Worm (Caenorhabditis elegans) whole organism, early embryonic: Measurements from ENCODE around the gene F56C9.8.

ENCODE experiments used
- B0310.2 ChIP-seq: sonication (generic microtip); optimal IDR thresholded peaks from 2 replicates; lab custom pipeline; 2016; ENCODE audit warnings: mild to moderate bottlenecking, missing genetic modification characterization, missing compliant biosample characterization
- F13C5.2 ChIP-seq: sonication (generic microtip); optimal IDR thresholded peaks from 2 replicates; lab custom pipeline; 2017; ENCODE audit warnings: mild to moderate bottlenecking, missing genetic modification characterization, inconsistent platforms, missing compliant biosample characterization
- aly-1 ChIP-seq: sonication (generic microtip); optimal IDR thresholded peaks from 2 replicates; lab custom pipeline; 2016; ENCODE audit warnings: missing genetic modification characterization, missing compliant biosample characterization
- ama-1 ChIP-seq: fragments of 150-350 bp; optimal IDR thresholded peaks from 2 replicates; lab custom pipeline; 2014
- ceh-13 ChIP-seq: fragments of 200-800 bp; sonication (Bioruptor generic); optimal IDR thresholded peaks from 2 replicates; lab custom pipeline; 2018; ENCODE audit warnings: mild to moderate bottlenecking, missing genetic modification characterization, missing compliant biosample characterization
- ceh-36 ChIP-seq: sonication (generic microtip); optimal IDR thresholded peaks from 2 replicates; lab custom pipeline; 2016; ENCODE audit warnings: missing genetic modification characterization, inconsistent platforms, missing compliant biosample characterization
- flt-1 ChIP-seq: fragments of 200-800 bp; sonication (Bioruptor generic); IDR thresholded peaks from 2 replicates; pipeline ENCODE4 v1.3.6; 2022; ENCODE audit warnings: missing genetic modification characterization, missing compliant biosample characterization
- hmbx-1 ChIP-seq: sonication (generic microtip); optimal IDR thresholded peaks from 2 replicates; lab custom pipeline; 2016; ENCODE audit warnings: mild to moderate bottlenecking, missing genetic modification characterization, missing compliant biosample characterization
- hmg-4 ChIP-seq: fragments of 200-800 bp; sonication (Bioruptor generic); optimal IDR thresholded peaks from 2 replicates; lab custom pipeline; 2018; ENCODE audit warnings: mild to moderate bottlenecking, missing genetic modification characterization, missing compliant biosample characterization
- hnd-1 ChIP-seq: sonication (generic microtip); optimal IDR thresholded peaks from 2 replicates; lab custom pipeline; 2016; ENCODE audit warnings: missing genetic modification characterization, missing compliant biosample characterization
- scrt-1 ChIP-seq: fragments of 200-800 bp; sonication (Bioruptor generic); IDR thresholded peaks from 2 replicates; pipeline ENCODE4 v1.3.6; 2022; ENCODE audit warnings: missing genetic modification characterization, missing compliant biosample characterization
- tbx-11 ChIP-seq: fragments of 200-800 bp; sonication (Bioruptor generic); IDR thresholded peaks from 2 replicates; pipeline ENCODE4 v1.3.6; 2022; ENCODE audit warnings: missing genetic modification characterization, missing compliant biosample characterization
- tbx-37 ChIP-seq: fragments of 200-800 bp; sonication (Bioruptor generic); conservative IDR thresholded peaks from 2 replicates; pipeline ENCODE4 v1.3.6; 2022; ENCODE audit warnings: missing genetic modification reagents, missing genetic modification characterization, missing compliant biosample characterization
- tra-4 ChIP-seq: sonication (generic microtip); optimal IDR thresholded peaks from 2 replicates; lab custom pipeline; 2017; ENCODE audit warnings: missing genetic modification characterization, missing compliant biosample characterization

ce11 chrIII:7278491-7278890 is 40.8 kb downstream of the F56C9.8 start:
- no peak for TF ChIP-seq tbx-11 (GFP tag; lab: Robert Waterston, UW)
- no peak for TF ChIP-seq ceh-13 (GFP tag; lab: Kevin White, UChicago)
- no peak for TF ChIP-seq F13C5.2 (tag; lab: Kevin White, UChicago)
- no peak for TF ChIP-seq ceh-36 (tag; lab: Kevin White, UChicago)
- TF ChIP-seq aly-1 = no peak
- no peak for TF ChIP-seq ama-1 (lab: Kevin White, UChicago)
- TF ChIP-seq flt-1 (GFP tag; lab: Robert Waterston, UW) = no peak
- no peak for TF ChIP-seq hnd-1 (tag; lab: Kevin White, UChicago)
- no peak for TF ChIP-seq hmbx-1 (tag; lab: Kevin White, UChicago)
- no peak for TF ChIP-seq scrt-1 (GFP tag; lab: Robert Waterston, UW)
- no peak for TF ChIP-seq tbx-37 (GFP tag; lab: Robert Waterston, UW)
- TF ChIP-seq hmg-4 (GFP tag; lab: Kevin White, UChicago) = no peak
- TF ChIP-seq B0310.2 (tag; lab: Kevin White, UChicago) = no peak
- no peak for TF ChIP-seq tra-4 (tag; lab: Kevin White, UChicago)
